Worm (Caenorhabditis elegans) whole organism, young adult: ENCODE measurements around the gene lido-14.

Source experiments
- B0336.3 ChIP-seq: fragments of 200-800 bp; sonication (Bioruptor generic); IDR thresholded peaks from 2 replicates; pipeline ENCODE4 v1.3.6; 2022; ENCODE audit warnings: missing genetic modification characterization, missing compliant biosample characterization
- C17E4.6 ChIP-seq: fragments of 200-800 bp; sonication (Bioruptor generic); IDR thresholded peaks from 2 replicates; pipeline ENCODE4 v1.3.6; 2022; ENCODE audit warnings: missing genetic modification reagents, missing genetic modification characterization, missing compliant biosample characterization
- F10E7.11 ChIP-seq: sonication (generic microtip); optimal IDR thresholded peaks from 2 replicates; lab custom pipeline; 2017; ENCODE audit warnings: mild to moderate bottlenecking, missing genetic modification characterization, moderate library complexity, missing compliant biosample characterization
- F23B12.7 ChIP-seq: sonication (generic microtip); optimal IDR thresholded peaks from 2 replicates; lab custom pipeline; 2017; ENCODE audit warnings: missing genetic modification characterization, mild to moderate bottlenecking, missing compliant biosample characterization, antibody characterized with exemption, moderate library complexity; ENCODE audit not compliant: insufficient read depth
- F39B2.1 ChIP-seq: fragments of 200-800 bp; sonication (Bioruptor generic); IDR thresholded peaks from 2 replicates; pipeline ENCODE4 v1.3.6; 2022; ENCODE audit warnings: missing genetic modification reagents, missing genetic modification characterization, missing compliant biosample characterization
- F55B11.4 ChIP-seq: sonication (generic microtip); optimal IDR thresholded peaks from 2 replicates; lab custom pipeline; 2016; ENCODE audit warnings: missing compliant biosample characterization, missing genetic modification characterization, borderline replicate concordance; ENCODE audit not compliant: insufficient read depth
- F57C9.4 ChIP-seq: sonication (generic microtip); optimal IDR thresholded peaks from 2 replicates; lab custom pipeline; 2017; ENCODE audit warnings: mild to moderate bottlenecking, missing genetic modification characterization, missing compliant biosample characterization
- T26A5.8 ChIP-seq: sonication (generic microtip); optimal IDR thresholded peaks from 2 replicates; lab custom pipeline; 2016; ENCODE audit warnings: missing genetic modification characterization, missing compliant biosample characterization
- Y53F4B.3 ChIP-seq: fragments of 200-800 bp; sonication (Bioruptor generic); IDR thresholded peaks from 2 replicates; pipeline ENCODE4 v1.3.6; 2022; ENCODE audit warnings: missing genetic modification reagents, missing genetic modification characterization, missing compliant biosample characterization
- Y56A3A.18 ChIP-seq: fragments of 200-800 bp; sonication (Bioruptor generic); IDR thresholded peaks from 2 replicates; pipeline ENCODE4 v1.3.6; 2022; ENCODE audit warnings: missing genetic modification reagents, missing genetic modification characterization, missing compliant biosample characterization
- ZK185.1 ChIP-seq: sonication (generic microtip); optimal IDR thresholded peaks from 2 replicates; lab custom pipeline; 2016; ENCODE audit warnings: mild to moderate bottlenecking, missing genetic modification characterization, missing compliant biosample characterization; ENCODE audit not compliant: poor library complexity, severe bottlenecking
- aptf-2 ChIP-seq: fragments of 200-800 bp; sonication (Bioruptor generic); conservative IDR thresholded peaks from 2 replicates; pipeline ENCODE4 v1.3.6; 2022; ENCODE audit warnings: missing genetic modification reagents, missing genetic modification characterization, missing compliant biosample characterization
- aptf-3 ChIP-seq: fragments of 200-800 bp; sonication (Bioruptor generic); IDR thresholded peaks from 2 replicates; pipeline ENCODE4 v1.3.6; 2022; ENCODE audit warnings: missing genetic modification characterization, missing compliant biosample characterization
- bed-2 ChIP-seq: fragments of 200-800 bp; sonication (Bioruptor generic); IDR thresholded peaks from 2 replicates; pipeline ENCODE4 v1.3.6; 2022; ENCODE audit warnings: missing genetic modification reagents, missing genetic modification characterization, missing compliant biosample characterization
- ccch-3 ChIP-seq: fragments of 200-800 bp; sonication (Bioruptor generic); optimal IDR thresholded peaks from 2 replicates; lab custom pipeline; 2018; ENCODE audit warnings: mild to moderate bottlenecking, missing genetic modification characterization, missing compliant biosample characterization
- ceh-100 ChIP-seq: fragments of 200-800 bp; sonication (Bioruptor generic); IDR thresholded peaks from 2 replicates; pipeline ENCODE4 v1.3.6; 2022; ENCODE audit warnings: missing genetic modification reagents, missing genetic modification characterization, missing compliant biosample characterization
- chd-7 ChIP-seq: sonication (generic microtip); optimal IDR thresholded peaks from 2 replicates; lab custom pipeline; 2016; ENCODE audit warnings: mild to moderate bottlenecking, missing genetic modification characterization, moderate library complexity, missing compliant biosample characterization
- dpff-1 ChIP-seq: sonication (generic microtip); optimal IDR thresholded peaks from 2 replicates; lab custom pipeline; 2017; ENCODE audit warnings: mild to moderate bottlenecking, missing genetic modification characterization, missing compliant biosample characterization
- efl-1 ChIP-seq: fragments of 150-350 bp; optimal IDR thresholded peaks from 2 replicates; lab custom pipeline; 2014; ENCODE audit warnings: missing biosample characterization, missing genetic modification reagents, missing genetic modification characterization
- egrh-3 ChIP-seq: fragments of 200-800 bp; sonication (Bioruptor generic); IDR thresholded peaks from 2 replicates; pipeline ENCODE4 v1.3.6; 2022; ENCODE audit warnings: missing genetic modification reagents, missing genetic modification characterization, missing compliant biosample characterization
- ekl-4 ChIP-seq: fragments of 200-800 bp; sonication (Bioruptor generic); IDR thresholded peaks from 2 replicates; pipeline ENCODE4 v1.3.6; 2022; ENCODE audit warnings: missing genetic modification reagents, missing genetic modification characterization, missing compliant biosample characterization
- him-1 ChIP-seq: sonication (generic microtip); optimal IDR thresholded peaks from 2 replicates; lab custom pipeline; 2016; ENCODE audit warnings: missing genotype, missing genetic modification reagents, missing genetic modification characterization, missing compliant biosample characterization
- hmg-1.2 ChIP-seq: fragments of 200-800 bp; sonication (Bioruptor generic); IDR thresholded peaks from 2 replicates; pipeline ENCODE4 v1.3.6; 2022; ENCODE audit warnings: missing genetic modification reagents, missing genetic modification characterization, missing compliant biosample characterization
- hmg-20 ChIP-seq: fragments of 200-800 bp; sonication (Bioruptor generic); IDR thresholded peaks from 2 replicates; pipeline ENCODE4 v1.3.6; 2022; ENCODE audit warnings: missing genetic modification reagents, missing genetic modification characterization, missing compliant biosample characterization
- hrde-1 ChIP-seq: sonication (generic microtip); optimal IDR thresholded peaks from 2 replicates; lab custom pipeline; 2016; ENCODE audit warnings: missing genetic modification characterization, mild to moderate bottlenecking, missing compliant biosample characterization, moderate library complexity, missing genotype, missing genetic modification reagents, borderline replicate concordance
- lag-1 ChIP-seq: fragments of 200-800 bp; sonication (Bioruptor generic); IDR thresholded peaks from 2 replicates; pipeline ENCODE4 v1.3.6; 2022; ENCODE audit warnings: missing genetic modification reagents, missing genetic modification characterization, missing compliant biosample characterization
- let-526 ChIP-seq: fragments of 200-800 bp; sonication (Bioruptor generic); IDR thresholded peaks from 2 replicates; pipeline ENCODE4 v1.3.6; 2022; ENCODE audit warnings: missing genetic modification reagents, missing genetic modification characterization, missing compliant biosample characterization
- lin-26 ChIP-seq: fragments of 200-800 bp; sonication (Bioruptor generic); IDR thresholded peaks from 2 replicates; pipeline ENCODE4 v1.3.6; 2022; ENCODE audit warnings: missing genetic modification reagents, missing genetic modification characterization, missing compliant biosample characterization
- madf-3 ChIP-seq: fragments of 200-800 bp; sonication (Bioruptor generic); IDR thresholded peaks from 2 replicates; pipeline ENCODE4 v1.3.6; 2022; ENCODE audit warnings: missing genetic modification reagents, missing genetic modification characterization, missing compliant biosample characterization
- madf-6 ChIP-seq: fragments of 200-800 bp; sonication (Bioruptor generic); IDR thresholded peaks from 2 replicates; pipeline ENCODE4 v1.3.6; 2022; ENCODE audit warnings: missing genetic modification reagents, missing genetic modification characterization, missing compliant biosample characterization
- nfya-1 ChIP-seq: sonication (generic microtip); optimal IDR thresholded peaks from 2 replicates; lab custom pipeline; 2017; ENCODE audit warnings: antibody characterized with exemption, missing compliant biosample characterization, missing genetic modification characterization, borderline replicate concordance; ENCODE audit not compliant: insufficient read depth
- nfyb-1 ChIP-seq: fragments of 200-800 bp; sonication (Bioruptor generic); IDR thresholded peaks from 2 replicates; pipeline ENCODE4 v1.3.6; 2022; ENCODE audit warnings: missing genetic modification reagents, missing genetic modification characterization, missing compliant biosample characterization
- nhr-120 ChIP-seq: fragments of 200-800 bp; sonication (Bioruptor generic); IDR thresholded peaks from 2 replicates; pipeline ENCODE4 v1.3.6; 2022; ENCODE audit warnings: missing genetic modification characterization, missing compliant biosample characterization
- nhr-80 ChIP-seq: sonication (generic microtip); optimal IDR thresholded peaks from 2 replicates; lab custom pipeline; 2016; ENCODE audit warnings: missing genetic modification characterization, missing compliant biosample characterization
- rcor-1 ChIP-seq: fragments of 200-800 bp; sonication (Bioruptor generic); IDR thresholded peaks from 2 replicates; pipeline ENCODE4 v1.3.6; 2022; ENCODE audit warnings: missing genetic modification reagents, missing genetic modification characterization, missing compliant biosample characterization
- repo-1 ChIP-seq: sonication (generic microtip); optimal IDR thresholded peaks from 2 replicates; lab custom pipeline; 2017; ENCODE audit warnings: mild to moderate bottlenecking, missing genetic modification characterization, missing compliant biosample characterization
- rpc-1 ChIP-seq, 2 experiments: fragments of 150-350 bp in 1 of 2; sonication (generic microtip) in 1 of 2; optimal IDR thresholded peaks; 2 replicates each; lab custom pipeline; 2014 to 2018; ENCODE audit warnings: missing biosample characterization in 1 of 2, missing genetic modification characterization in 1 of 2, missing genetic modification reagents in 1 of 2, missing genotype in 1 of 2
- sdz-38 ChIP-seq: sonication (generic microtip); optimal IDR thresholded peaks from 2 replicates; lab custom pipeline; 2016; ENCODE audit warnings: missing genotype, missing genetic modification characterization, missing compliant biosample characterization
- snpc-1.1 ChIP-seq: sonication (generic microtip); optimal IDR thresholded peaks from 2 replicates; lab custom pipeline; 2017; ENCODE audit warnings: missing genetic modification characterization, mild to moderate bottlenecking, missing compliant biosample characterization, antibody characterized with exemption, moderate library complexity, missing genotype, missing genetic modification reagents; ENCODE audit not compliant: insufficient read depth
- sptf-2 ChIP-seq: fragments of 200-800 bp; sonication (Bioruptor generic); optimal IDR thresholded peaks from 2 replicates; lab custom pipeline; 2018; ENCODE audit warnings: mild to moderate bottlenecking, missing genetic modification characterization, missing compliant biosample characterization
- tbp1 ChIP-seq: fragments of 200-800 bp; sonication (Bioruptor generic); optimal IDR thresholded peaks from 2 replicates; lab custom pipeline; 2018; ENCODE audit warnings: mild to moderate bottlenecking, missing genetic modification characterization, missing compliant biosample characterization
- tbx-9 ChIP-seq: sonication (generic microtip); optimal IDR thresholded peaks from 2 replicates; lab custom pipeline; 2016; ENCODE audit warnings: borderline replicate concordance, missing genetic modification characterization, inconsistent platforms, missing compliant biosample characterization
- tlf-1 ChIP-seq: fragments of 200-800 bp; sonication (Bioruptor generic); optimal IDR thresholded peaks from 2 replicates; lab custom pipeline; 2018; ENCODE audit warnings: mild to moderate bottlenecking, missing genetic modification characterization, missing compliant biosample characterization
- unc-130 ChIP-seq: sonication (generic microtip); optimal IDR thresholded peaks from 2 replicates; lab custom pipeline; 2016; ENCODE audit warnings: missing genetic modification reagents, missing genetic modification characterization, missing compliant biosample characterization
- xnd-1 ChIP-seq: sonication (generic microtip); optimal IDR thresholded peaks from 2 replicates; lab custom pipeline; 2016; ENCODE audit warnings: missing genotype, missing genetic modification reagents, missing genetic modification characterization, missing compliant biosample characterization
- ztf-18 ChIP-seq: sonication (generic microtip); optimal IDR thresholded peaks from 2 replicates; lab custom pipeline; 2016; ENCODE audit warnings: missing genotype, mild to moderate bottlenecking, missing genetic modification characterization, missing compliant biosample characterization

Gene lido-14

ce11 chrII:3368097-3368496 lies 9.2 kb downstream of the lido-14 start, which contains the start of gene Y49F6C.7:
Gene Y49F6C.7, minus strand, starts transcription at chrII:3368197.
- no peak for TF ChIP-seq Y56A3A.18 (GFP tag; lab: Robert Waterston, UW)
- no peak for TF ChIP-seq lag-1 (GFP tag; lab: Robert Waterston, UW)
- TF ChIP-seq ztf-18 (tag; lab: Kevin White, UChicago), result no peak
- TF ChIP-seq ceh-100, result no peak
- TF ChIP-seq C17E4.6 (GFP tag; lab: Robert Waterston, UW), result no peak
- no peak for TF ChIP-seq him-1
- TF ChIP-seq rpc-1 (optimal IDR thresholded peaks at IDR 0.05; lab: Kevin White, UChicago), result no peak
- TF ChIP-seq rpc-1 (tag; optimal IDR thresholded peaks at IDR 0.05; lab: Kevin White, UChicago), result no peak
- no peak for TF ChIP-seq repo-1 (tag; lab: Kevin White, UChicago)
- TF ChIP-seq chd-7 (tag; lab: Kevin White, UChicago), result no peak

DNA sequence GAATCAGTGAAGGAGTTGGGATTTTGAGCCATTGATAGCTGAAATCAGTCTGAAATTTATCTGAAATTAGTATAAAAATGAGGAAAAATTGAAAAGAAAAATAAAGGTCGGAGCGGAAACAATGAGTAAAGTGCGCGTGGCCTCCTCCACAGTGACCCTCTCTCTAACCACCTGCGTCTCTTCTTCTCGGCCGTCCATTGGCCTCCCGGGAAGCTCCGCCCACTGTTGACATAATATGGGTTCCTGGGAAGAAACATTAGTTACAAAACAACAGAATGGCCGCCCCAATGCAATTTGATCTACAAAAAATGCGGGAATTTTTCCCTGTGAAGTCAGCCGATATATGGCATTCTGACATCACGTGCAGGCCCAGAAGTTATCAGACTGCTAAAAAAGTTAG lies 11.1 kb downstream of the lido-14 start, which contains the start of gene Y49F6C.8:
Y49F6C.8 (minus strand) TSS at position 51 of the 400 bp plus-strand sequence.
- TF ChIP-seq sptf-2 (GFP tag; lab: Kevin White, UChicago), result no peak
- TF ChIP-seq F57C9.4, result no peak
- no peak for TF ChIP-seq nhr-120 (GFP tag; lab: Robert Waterston, UW)
- no peak for TF ChIP-seq dpff-1 (tag; lab: Kevin White, UChicago)
- TF ChIP-seq F23B12.7, result no peak
- TF ChIP-seq tlf-1 (GFP tag; lab: Kevin White, UChicago), result no peak
- TF ChIP-seq unc-130 (GFP tag; lab: Kevin White, UChicago), result no peak
- no peak for TF ChIP-seq let-526 (GFP tag; lab: Robert Waterston, UW)
- no peak for TF ChIP-seq snpc-1.1 (tag; lab: Kevin White, UChicago)
- peak; percentile 85; the same call in 1 of the 2 replicates for TF ChIP-seq aptf-3
- no peak for TF ChIP-seq hmg-20 (GFP tag; lab: Robert Waterston, UW)
- TF ChIP-seq hrde-1 (tag; lab: Kevin White, UChicago), result no peak
- TF ChIP-seq xnd-1, result peak; percentile 8
- no peak for TF ChIP-seq nfya-1 (tag; lab: Kevin White, UChicago)
- peak; percentile 30 for TF ChIP-seq efl-1
- TF ChIP-seq F39B2.1 (GFP tag; lab: Robert Waterston, UW), result no peak
- TF ChIP-seq F10E7.11 (tag; lab: Kevin White, UChicago), result no peak
- no peak for TF ChIP-seq ccch-3 (GFP tag; lab: Kevin White, UChicago)
- no peak for TF ChIP-seq madf-3 (GFP tag; lab: Robert Waterston, UW)
- TF ChIP-seq nfyb-1 (GFP tag; lab: Robert Waterston, UW), result peak; percentile 94
- TF ChIP-seq B0336.3, result no peak
- TF ChIP-seq sdz-38 (tag; lab: Kevin White, UChicago), result no peak
- TF ChIP-seq Y53F4B.3, result no peak
- no peak for TF ChIP-seq tbx-9 (tag; lab: Kevin White, UChicago)
- no peak for TF ChIP-seq egrh-3
- TF ChIP-seq tbp1 (GFP tag; lab: Kevin White, UChicago), result no peak
- TF ChIP-seq C17E4.6 (GFP tag; lab: Robert Waterston, UW), result no peak
- TF ChIP-seq madf-6 (GFP tag; lab: Robert Waterston, UW), result peak; percentile 72
- peak; percentile 98 for TF ChIP-seq aptf-2
- no peak for TF ChIP-seq T26A5.8 (tag; lab: Kevin White, UChicago)
- TF ChIP-seq F55B11.4 (tag; lab: Kevin White, UChicago), result no peak
- no peak for TF ChIP-seq rcor-1 (GFP tag; lab: Robert Waterston, UW)
- no peak for TF ChIP-seq ZK185.1 (tag; lab: Kevin White, UChicago)
- no peak for TF ChIP-seq lin-26 (GFP tag; lab: Robert Waterston, UW)
- no peak for TF ChIP-seq bed-2 (GFP tag; lab: Robert Waterston, UW)
- TF ChIP-seq hmg-1.2 (GFP tag; lab: Robert Waterston, UW), result peak; percentile 59; the same call in 1 of the 2 replicates
- no peak for TF ChIP-seq ztf-18 (tag; lab: Kevin White, UChicago)
- no peak for TF ChIP-seq ekl-4 (GFP tag; lab: Robert Waterston, UW)
- TF ChIP-seq Y56A3A.18 (GFP tag; lab: Robert Waterston, UW), result no peak
- TF ChIP-seq nhr-80 (tag; lab: Kevin White, UChicago), result no peak
